Fruit fly (Drosophila melanogaster) whole organism, embryonic: Measurements from ENCODE around the gene TrpRS.
A peak's percentile ranks its signal among the peaks of the same experiment; 100 is the strongest.

Experiments used
- Adf1 ChIP-seq: fragments of 200-800 bp; sonication (Bioruptor generic); IDR thresholded peaks from 2 replicates; pipeline ENCODE4 v1.3.6; 2022; ENCODE audit warnings: missing biosample characterization, missing genetic modification characterization
- Antp ChIP-seq: fragments of 200-800 bp; sonication (Bioruptor generic); optimal IDR thresholded peaks from 3 replicates; lab custom pipeline; 2016; ENCODE audit warnings: missing biosample characterization, missing genetic modification characterization
- Atf-2 ChIP-seq: fragments of 200-800 bp; sonication (Bioruptor generic); optimal IDR thresholded peaks from 2 replicates; lab custom pipeline; 2016; ENCODE audit warnings: missing biosample characterization, missing genetic modification characterization
- B-H2 ChIP-seq: fragments of 200-800 bp; sonication (Bioruptor generic); optimal IDR thresholded peaks from 2 replicates; lab custom pipeline; 2018; ENCODE audit warnings: missing biosample characterization, mild to moderate bottlenecking, missing genetic modification characterization
- BtbVII ChIP-seq: fragments of 200-800 bp; sonication (Bioruptor generic); optimal IDR thresholded peaks from 3 replicates; lab custom pipeline; 2017; ENCODE audit warnings: missing biosample characterization, mild to moderate bottlenecking, missing genetic modification characterization
- CG10565 ChIP-seq: fragments of 200-800 bp; sonication (Bioruptor generic); optimal IDR thresholded peaks from 3 replicates; lab custom pipeline; 2016; ENCODE audit warnings: missing biosample characterization, mild to moderate bottlenecking, missing genetic modification characterization
- CG11085 ChIP-seq: fragments of 200-800 bp; sonication (Bioruptor generic); IDR thresholded peaks from 2 replicates; pipeline ENCODE4 v1.3.6; 2022; ENCODE audit warnings: missing biosample characterization, missing genetic modification characterization
- CG11695 ChIP-seq: fragments of 200-800 bp; sonication (Bioruptor generic); IDR thresholded peaks from 3 replicates; pipeline ENCODE4 v1.3.6; 2022; ENCODE audit warnings: missing biosample characterization, missing genetic modification characterization
- CG13287 ChIP-seq: fragments of 200-800 bp; sonication (Bioruptor generic); IDR thresholded peaks from 2 replicates; pipeline ENCODE4 v1.3.6; 2022; ENCODE audit warnings: missing biosample characterization, missing genetic modification characterization; ENCODE audit not compliant: partially characterized antibody
- CG15073 ChIP-seq: fragments of 200-800 bp; sonication (Bioruptor generic); optimal IDR thresholded peaks from 2 replicates; lab custom pipeline; 2016; ENCODE audit warnings: missing biosample characterization, missing genetic modification characterization
- CG15269 ChIP-seq: fragments of 200-800 bp; sonication (Bioruptor generic); optimal IDR thresholded peaks from 2 replicates; lab custom pipeline; 2018; ENCODE audit warnings: missing biosample characterization, mild to moderate bottlenecking, missing genetic modification characterization, moderate library complexity
- CG17186 ChIP-seq: fragments of 200-800 bp; sonication (Bioruptor generic); optimal IDR thresholded peaks from 3 replicates; lab custom pipeline; 2017; ENCODE audit warnings: missing biosample characterization, missing genetic modification reagents, missing genetic modification characterization
- CG17361 ChIP-seq: fragments of 200-800 bp; sonication (Bioruptor generic); IDR thresholded peaks from 3 replicates; pipeline ENCODE4 v1.3.6; 2022; ENCODE audit warnings: missing biosample characterization, missing genetic modification characterization
- CG17385 ChIP-seq: fragments of 200-800 bp; sonication (Bioruptor generic); optimal IDR thresholded peaks from 3 replicates; lab custom pipeline; 2018; ENCODE audit warnings: missing biosample characterization, mild to moderate bottlenecking, missing genetic modification characterization
- CG17568 ChIP-seq: fragments of 200-800 bp; sonication (Bioruptor generic); optimal IDR thresholded peaks from 2 replicates; lab custom pipeline; 2018; ENCODE audit warnings: missing biosample characterization, mild to moderate bottlenecking, missing genetic modification characterization, moderate library complexity
- CG2875 ChIP-seq: fragments of 200-800 bp; sonication (Bioruptor generic); optimal IDR thresholded peaks from 2 replicates; lab custom pipeline; 2017; ENCODE audit warnings: missing biosample characterization, mild to moderate bottlenecking, missing genetic modification characterization, missing genetic modification reagents
- CG3065 ChIP-seq: fragments of 200-800 bp; sonication (Bioruptor generic); optimal IDR thresholded peaks from 2 replicates; lab custom pipeline; 2016; ENCODE audit warnings: missing biosample characterization, missing genetic modification characterization
- CG31365 ChIP-seq: fragments of 200-800 bp; sonication (Bioruptor generic); optimal IDR thresholded peaks from 2 replicates; lab custom pipeline; 2018; ENCODE audit warnings: missing biosample characterization, mild to moderate bottlenecking, missing genetic modification characterization
- CG3407 ChIP-seq: fragments of 200-800 bp; sonication (Bioruptor generic); optimal IDR thresholded peaks from 2 replicates; lab custom pipeline; 2018; ENCODE audit warnings: missing biosample characterization, mild to moderate bottlenecking, missing genetic modification characterization
- CG4360 ChIP-seq: fragments of 200-800 bp; sonication (Bioruptor generic); IDR thresholded peaks from 2 replicates; pipeline ENCODE4 v1.3.6; 2022; ENCODE audit warnings: missing biosample characterization, missing genetic modification characterization
- CG43689 ChIP-seq: fragments of 200-800 bp; sonication (Bioruptor generic); IDR thresholded peaks from 2 replicates; pipeline ENCODE4 v1.3.6; 2022; ENCODE audit warnings: missing biosample characterization, missing genetic modification characterization
- CG6654 ChIP-seq: fragments of 200-800 bp; sonication (Bioruptor generic); optimal IDR thresholded peaks from 2 replicates; lab custom pipeline; 2017; ENCODE audit warnings: missing biosample characterization, mild to moderate bottlenecking, missing genetic modification characterization
- CG9437 ChIP-seq: fragments of 200-800 bp; sonication (Bioruptor generic); optimal IDR thresholded peaks from 2 replicates; lab custom pipeline; 2018; ENCODE audit warnings: missing biosample characterization, mild to moderate bottlenecking, missing genetic modification characterization
- CHES-1-like ChIP-seq: fragments of 200-800 bp; sonication (Bioruptor generic); optimal IDR thresholded peaks from 2 replicates; lab custom pipeline; 2016; ENCODE audit warnings: missing biosample characterization, missing genetic modification characterization
- D19A ChIP-seq: fragments of 200-800 bp; optimal IDR thresholded peaks from 3 replicates; lab custom pipeline; 2019; ENCODE audit warnings: missing biosample characterization, mild to moderate bottlenecking, missing genetic modification characterization, moderate library complexity
- H2.0 ChIP-seq: fragments of 200-800 bp; sonication (Bioruptor generic); IDR thresholded peaks from 2 replicates; pipeline ENCODE4 v1.3.6; 2022; ENCODE audit warnings: missing biosample characterization, missing genetic modification characterization
- HmgZ ChIP-seq: fragments of 200-800 bp; sonication (Bioruptor generic); optimal IDR thresholded peaks from 2 replicates; lab custom pipeline; 2018; ENCODE audit warnings: missing biosample characterization, mild to moderate bottlenecking, missing genetic modification characterization
- Hr51 ChIP-seq, 2 experiments: fragments of 200-800 bp; sonication (Bioruptor generic); optimal IDR thresholded peaks; 2 replicates in 1 of 2; 3 replicates in 1 of 2; lab custom pipeline; 2016 to 2018; ENCODE audit warnings: missing biosample characterization in 2 of 2, missing genetic modification characterization in 2 of 2, mild to moderate bottlenecking in 1 of 2, moderate library complexity in 1 of 2
- MESR4 ChIP-seq: fragments of 200-800 bp; sonication (Bioruptor generic); optimal IDR thresholded peaks from 2 replicates; lab custom pipeline; 2018; ENCODE audit warnings: missing biosample characterization, mild to moderate bottlenecking, missing genetic modification characterization, moderate library complexity
- NC2α ChIP-seq: fragments of 200-800 bp; sonication (Bioruptor generic); optimal IDR thresholded peaks from 2 replicates; lab custom pipeline; 2016; ENCODE audit warnings: missing biosample characterization, missing genetic modification characterization
- Side ChIP-seq: fragments of 200-800 bp; sonication (Bioruptor generic); optimal IDR thresholded peaks from 2 replicates; lab custom pipeline; 2016; ENCODE audit warnings: missing biosample characterization, missing genetic modification characterization
- Six4 ChIP-seq: fragments of 200-800 bp; sonication (Bioruptor generic); optimal IDR thresholded peaks from 2 replicates; lab custom pipeline; 2016; ENCODE audit warnings: missing biosample characterization, missing genetic modification characterization
- ash1 ChIP-seq: fragments of 200-800 bp; sonication (Bioruptor generic); optimal IDR thresholded peaks from 2 replicates; lab custom pipeline; 2018; ENCODE audit warnings: missing biosample characterization, mild to moderate bottlenecking, missing genetic modification characterization
- az2 ChIP-seq: fragments of 200-800 bp; sonication (Bioruptor generic); optimal IDR thresholded peaks from 3 replicates; lab custom pipeline; 2016; ENCODE audit warnings: missing biosample characterization, missing genetic modification characterization
- bigmax ChIP-seq: fragments of 200-800 bp; sonication (Bioruptor generic); optimal IDR thresholded peaks from 2 replicates; lab custom pipeline; 2018; ENCODE audit warnings: missing biosample characterization, mild to moderate bottlenecking, missing genetic modification characterization
- btn ChIP-seq: fragments of 200-800 bp; sonication (Bioruptor generic); optimal IDR thresholded peaks from 2 replicates; lab custom pipeline; 2016; ENCODE audit warnings: missing biosample characterization, missing genetic modification characterization
- danr ChIP-seq: fragments of 200-800 bp; sonication (Bioruptor generic); IDR thresholded peaks from 2 replicates; pipeline ENCODE4 v1.3.6; 2022; ENCODE audit warnings: missing biosample characterization, missing genetic modification characterization
- dmrt99B ChIP-seq: fragments of 200-800 bp; sonication (Bioruptor generic); optimal IDR thresholded peaks from 2 replicates; lab custom pipeline; 2018; ENCODE audit warnings: missing biosample characterization, mild to moderate bottlenecking, missing genetic modification characterization, moderate library complexity
- fd102C ChIP-seq: fragments of 200-800 bp; sonication (Bioruptor generic); optimal IDR thresholded peaks from 2 replicates; lab custom pipeline; 2018; ENCODE audit warnings: missing biosample characterization, mild to moderate bottlenecking, missing genetic modification characterization, moderate library complexity
- fd3F ChIP-seq: fragments of 200-800 bp; sonication (Bioruptor generic); optimal IDR thresholded peaks from 2 replicates; lab custom pipeline; 2018; ENCODE audit warnings: missing biosample characterization, mild to moderate bottlenecking, missing genetic modification characterization, moderate library complexity
- grau ChIP-seq: fragments of 200-800 bp; optimal IDR thresholded peaks from 3 replicates; lab custom pipeline; 2019; ENCODE audit warnings: missing biosample characterization, mild to moderate bottlenecking, missing genetic modification characterization, moderate library complexity
- gro ChIP-seq: fragments of 200-800 bp; sonication (Bioruptor generic); optimal IDR thresholded peaks from 2 replicates; lab custom pipeline; 2016; ENCODE audit warnings: missing biosample characterization, missing genetic modification characterization
- hth ChIP-seq: fragments of >200 bp; optimal IDR thresholded peaks from 2 replicates; lab custom pipeline; 2017; ENCODE audit warnings: inconsistent platforms
- ind ChIP-seq: fragments of 200-800 bp; sonication (Bioruptor generic); optimal IDR thresholded peaks from 3 replicates; lab custom pipeline; 2016; ENCODE audit warnings: missing biosample characterization, missing genetic modification characterization
- lab ChIP-seq: fragments of 200-800 bp; sonication (Bioruptor generic); optimal IDR thresholded peaks from 3 replicates; lab custom pipeline; 2017; ENCODE audit warnings: missing biosample characterization, missing genetic modification characterization, mild to moderate bottlenecking, moderate library complexity, missing genetic modification reagents
- maf-S ChIP-seq: fragments of 200-800 bp; sonication (Bioruptor generic); optimal IDR thresholded peaks from 2 replicates; lab custom pipeline; 2016; ENCODE audit warnings: missing biosample characterization, missing genetic modification characterization
- mam ChIP-seq: fragments of 200-800 bp; sonication (Bioruptor generic); optimal IDR thresholded peaks from 3 replicates; lab custom pipeline; 2016; ENCODE audit warnings: missing biosample characterization, missing genetic modification characterization
- scrt ChIP-seq: fragments of 200-800 bp; sonication (Bioruptor generic); optimal IDR thresholded peaks from 2 replicates; lab custom pipeline; 2018; ENCODE audit warnings: missing biosample characterization, mild to moderate bottlenecking, missing genetic modification characterization, moderate library complexity
- sisA ChIP-seq: fragments of 200-800 bp; sonication (Bioruptor generic); IDR thresholded peaks from 2 replicates; pipeline ENCODE4 v1.3.6; 2022; ENCODE audit warnings: missing biosample characterization, missing genetic modification characterization
- stc ChIP-seq: fragments of 200-800 bp; sonication (Bioruptor generic); IDR thresholded peaks from 2 replicates; pipeline ENCODE4 v1.3.6; 2022; ENCODE audit warnings: missing biosample characterization, missing genetic modification characterization
- twi ChIP-seq: fragments of 200-800 bp; optimal IDR thresholded peaks from 2 replicates; lab custom pipeline; 2019; ENCODE audit warnings: missing biosample characterization, mild to moderate bottlenecking, missing genetic modification characterization, moderate library complexity
- vnd ChIP-seq: fragments of 200-800 bp; sonication (Bioruptor generic); IDR thresholded peaks from 3 replicates; pipeline ENCODE4 v1.3.6; 2022; ENCODE audit warnings: missing biosample characterization, missing genetic modification characterization; ENCODE audit not compliant: partially characterized antibody

Gene TrpRS

DNA sequence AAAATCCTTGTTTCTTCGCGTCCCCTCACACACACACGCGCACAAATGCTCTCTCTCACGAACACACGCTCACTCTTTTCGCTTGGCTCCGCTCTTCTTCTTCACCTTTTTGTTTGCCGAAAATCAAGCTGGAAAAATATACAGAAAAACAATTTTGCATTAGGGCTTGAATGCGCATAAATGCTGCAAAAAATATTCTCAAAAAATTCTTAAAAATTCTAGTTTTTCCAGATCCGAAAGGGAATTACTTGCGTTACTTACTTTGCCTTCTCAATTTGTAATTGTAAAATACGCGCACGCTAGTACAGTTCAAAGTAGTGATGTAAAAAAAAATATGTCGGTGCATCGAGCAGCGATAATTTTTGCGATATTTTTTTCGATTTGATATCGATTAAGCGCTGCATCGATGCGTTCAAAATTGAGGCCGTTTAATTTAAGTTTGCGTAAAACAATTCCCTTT lies 26.7 kb downstream of the TrpRS start (continued):
- peak; percentile 83 for TF ChIP-seq MESR4 (GFP tag; lab: Kevin White, UChicago)
- TF ChIP-seq CG17361 (GFP tag; lab: Robert Waterston, UW) = peak; percentile 40; the same call in 2 of the 3 replicates
- TF ChIP-seq grau (tag; lab: Kevin White, UChicago) = peak; percentile 26
- TF ChIP-seq CG2875 (GFP tag; lab: Kevin White, UChicago) = no peak
- no peak for TF ChIP-seq maf-S (GFP tag; lab: Kevin White, UChicago)
- TF ChIP-seq Adf1 (GFP tag; lab: Robert Waterston, UW) = peak; percentile 37; the same call in 1 of the 2 replicates
- no peak for TF ChIP-seq lab (GFP tag; lab: Kevin White, UChicago)
- TF ChIP-seq Side (GFP tag; lab: Kevin White, UChicago) = no peak
- no peak for TF ChIP-seq btn (GFP tag; lab: Kevin White, UChicago)
- no peak for TF ChIP-seq CG11695 (GFP tag; lab: Robert Waterston, UW)
- peak in 1 of 2 experiments; percentile 14 for TF ChIP-seq Hr51 (GFP tag; optimal IDR thresholded peaks at IDR 0.05; lab: Kevin White, UChicago)
- no peak for TF ChIP-seq CHES-1-like (GFP tag; lab: Kevin White, UChicago)
- no peak for TF ChIP-seq CG3065 (GFP tag; lab: Kevin White, UChicago)
- TF ChIP-seq az2 (GFP tag; lab: Kevin White, UChicago) = no peak
- TF ChIP-seq HmgZ (tag; lab: Kevin White, UChicago) = peak; percentile 43
- no peak for TF ChIP-seq stc (GFP tag; lab: Robert Waterston, UW)
- peak; percentile 89 for TF ChIP-seq CG17186 (GFP tag; lab: Kevin White, UChicago)
- no peak for TF ChIP-seq CG6654
- no peak for TF ChIP-seq bigmax (GFP tag; lab: Kevin White, UChicago)
- TF ChIP-seq CG10565 (GFP tag; lab: Kevin White, UChicago) = no peak
- no peak for TF ChIP-seq ind
- TF ChIP-seq scrt (GFP tag; lab: Kevin White, UChicago) = no peak
- TF ChIP-seq hth (lab: Kevin White, UChicago) = no peak
- TF ChIP-seq twi = no peak
- no peak for TF ChIP-seq danr (GFP tag; lab: Robert Waterston, UW)
- TF ChIP-seq CG43689 = no peak
- no peak for TF ChIP-seq dmrt99B
- no peak for TF ChIP-seq CG3407 (GFP tag; lab: Kevin White, UChicago)
- no peak for TF ChIP-seq CG4360 (GFP tag; lab: Robert Waterston, UW)
- TF ChIP-seq H2.0 = no peak
- no peak for TF ChIP-seq CG11085 (GFP tag; lab: Robert Waterston, UW)
- no peak for TF ChIP-seq Antp (GFP tag; lab: Kevin White, UChicago)
- TF ChIP-seq vnd (GFP tag; lab: Robert Waterston, UW) = peak; percentile 67; the same call in 2 of the 3 replicates
- no peak for TF ChIP-seq NC2α (GFP tag; lab: Kevin White, UChicago)
- TF ChIP-seq BtbVII = no peak
- peak; percentile 91 for TF ChIP-seq CG13287 (GFP tag; lab: Robert Waterston, UW)
- no peak for TF ChIP-seq fd102C (GFP tag; lab: Kevin White, UChicago)
- no peak for TF ChIP-seq ash1 (GFP tag; lab: Kevin White, UChicago)
- TF ChIP-seq mam = no peak
- TF ChIP-seq CG15269 (tag; lab: Kevin White, UChicago) = no peak
- TF ChIP-seq CG17385 (GFP tag; lab: Kevin White, UChicago) = peak; percentile 99
- TF ChIP-seq CG15073 (GFP tag; lab: Kevin White, UChicago) = no peak
- TF ChIP-seq gro (GFP tag; lab: Kevin White, UChicago) = peak; percentile 60
- TF ChIP-seq fd3F = no peak
- peak; percentile 66 for TF ChIP-seq D19A (tag; lab: Kevin White, UChicago)
- TF ChIP-seq B-H2 (GFP tag; lab: Kevin White, UChicago) = no peak
- no peak for TF ChIP-seq CG31365 (tag; lab: Kevin White, UChicago)
- no peak for TF ChIP-seq Atf-2 (GFP tag; lab: Kevin White, UChicago)
- TF ChIP-seq sisA (GFP tag; lab: Robert Waterston, UW) = no peak
- TF ChIP-seq CG17568 = peak; percentile 14
- no peak for TF ChIP-seq CG9437 (GFP tag; lab: Kevin White, UChicago)
- TF ChIP-seq Six4 (GFP tag; lab: Kevin White, UChicago) = no peak
